Fruit fly (Drosophila melanogaster) whole organism, embryonic: ENCODE data around the gene slf.

Experiments used
- CG1024 ChIP-seq: fragments of 200-800 bp; sonication (Bioruptor generic); IDR thresholded peaks from 2 replicates; pipeline ENCODE4 v1.3.6; 2022; ENCODE audit warnings: missing biosample characterization, missing genetic modification characterization
- CG4707 ChIP-seq: fragments of 200-800 bp; sonication (Bioruptor generic); optimal IDR thresholded peaks from 2 replicates; lab custom pipeline; 2018; ENCODE audit warnings: missing biosample characterization, mild to moderate bottlenecking, missing genetic modification characterization, moderate library complexity
- D ChIP-seq, 2 experiments: fragments of 200-800 bp in 1 of 2; fragments of >200 bp in 1 of 2; sonication (Bioruptor generic) in 1 of 2; optimal IDR thresholded peaks; 2 replicates in 1 of 2; 3 replicates in 1 of 2; lab custom pipeline; 2017; ENCODE audit warnings: mild to moderate bottlenecking in 1 of 2, missing biosample characterization in 1 of 2, missing genetic modification characterization in 1 of 2, missing genetic modification reagents in 1 of 2
- Gsc ChIP-seq: fragments of 200-800 bp; sonication (Bioruptor generic); IDR thresholded peaks from 2 replicates; pipeline ENCODE4 v1.3.6; 2022; ENCODE audit warnings: missing biosample characterization, missing genetic modification characterization
- HmgD ChIP-seq: fragments of 200-800 bp; sonication (Bioruptor generic); optimal IDR thresholded peaks from 3 replicates; lab custom pipeline; 2016; ENCODE audit warnings: missing biosample characterization, missing genetic modification characterization
- Hmx ChIP-seq: fragments of 200-800 bp; sonication (Bioruptor generic); optimal IDR thresholded peaks from 2 replicates; lab custom pipeline; 2016; ENCODE audit warnings: missing biosample characterization, missing genetic modification characterization
- bab2 ChIP-seq: fragments of 200-800 bp; sonication (Bioruptor generic); optimal IDR thresholded peaks from 2 replicates; lab custom pipeline; 2016; ENCODE audit warnings: missing biosample characterization, missing genetic modification characterization
- sima ChIP-seq: fragments of 200-800 bp; sonication (Bioruptor generic); optimal IDR thresholded peaks from 2 replicates; lab custom pipeline; 2016; ENCODE audit warnings: missing biosample characterization, missing genetic modification characterization
- zfh1 ChIP-seq: fragments of 200-800 bp; sonication (Bioruptor generic); IDR thresholded peaks from 3 replicates; pipeline ENCODE4 v1.3.6; 2022; ENCODE audit warnings: missing biosample characterization, missing genetic modification characterization

- TF ChIP-seq Gsc, result no peak
- TF ChIP-seq D (optimal IDR thresholded peaks at IDR 0.05; lab: Kevin White, UChicago), result no peak
- TF ChIP-seq D (GFP tag; optimal IDR thresholded peaks at IDR 0.05; lab: Kevin White, UChicago), result no peak
- no peak; the same call in 1 of the 2 replicates for TF ChIP-seq CG1024 (GFP tag; lab: Robert Waterston, UW)
- peak; percentile 17 for TF ChIP-seq HmgD (GFP tag; lab: Kevin White, UChicago)
- no peak for TF ChIP-seq sima (GFP tag; lab: Kevin White, UChicago)
- peak; percentile 20 for TF ChIP-seq CG4707 (GFP tag; lab: Kevin White, UChicago)
- no peak for TF ChIP-seq bab2 (GFP tag; lab: Kevin White, UChicago)
- TF ChIP-seq Hmx (GFP tag; lab: Kevin White, UChicago), result no peak
- TF ChIP-seq zfh1 (GFP tag; lab: Robert Waterston, UW), result peak; percentile 8; the same call in 1 of the 3 replicates
Measured at dm6 chr2L:4810044-4810609, 8.4 kb upstream of the slf start.
